Fruit fly (Drosophila melanogaster): ENCODE measurements around the gene Ir10a.

The Ir10a gene

dm6 chrX:11349780-11350179 lies 38.8 kb upstream of the Ir10a start, which contains the start of gene NdufV3:
Gene NdufV3, plus strand, starts transcription at chrX:11349998.
- TF ChIP-seq CG7101 (tag; optimal IDR thresholded peaks at IDR 0.05) (peak; percentile 69), tj (GFP tag; optimal IDR thresholded peaks at IDR 0.05) (no peak), CG1620 (GFP tag; optimal IDR thresholded peaks at IDR 0.05) (peak; percentile 61), Mnt (GFP tag; optimal IDR thresholded peaks at IDR 0.05) (peak; percentile 75), CG11617 (GFP tag; optimal IDR thresholded peaks at IDR 0.05) (no peak), ovo (GFP tag; optimal IDR thresholded peaks at IDR 0.05) (no peak), pad (GFP tag; optimal IDR thresholded peaks at IDR 0.05) (no peak), toe (GFP tag; optimal IDR thresholded peaks at IDR 0.05) (peak; percentile 37), Crg-1 (GFP tag; optimal IDR thresholded peaks at IDR 0.05) (peak; percentile 59), CG5204 (GFP tag; optimal IDR thresholded peaks at IDR 0.05) (peak; percentile 2), cic (GFP tag; optimal IDR thresholded peaks at IDR 0.05) (no peak), CG14711 (tag; optimal IDR thresholded peaks at IDR 0.05) (peak; percentile 66), bab1 (GFP tag; optimal IDR thresholded peaks at IDR 0.05) (peak; percentile 43), CG33017 (tag; optimal IDR thresholded peaks at IDR 0.05) (no peak)

DNA sequence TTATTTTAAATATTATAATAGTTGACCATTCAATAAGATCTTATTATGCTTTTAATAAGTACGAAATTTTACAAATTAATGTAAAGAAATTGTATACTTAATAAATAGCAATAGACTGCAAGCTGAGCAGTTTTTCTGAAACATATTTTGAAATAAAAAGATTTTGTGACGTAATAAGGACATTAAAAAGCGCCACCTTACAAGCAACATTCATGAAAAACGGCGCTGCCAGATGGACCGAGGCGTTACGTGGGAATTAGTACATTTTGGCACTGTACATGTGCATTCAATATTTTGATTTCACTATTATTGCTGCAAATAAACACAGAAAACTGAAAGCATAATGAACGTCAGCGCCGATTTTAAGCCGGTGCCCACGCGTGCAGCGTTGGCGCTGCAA lies 37.8 kb upstream of the Ir10a start, which contains the start of gene CG1738:
Gene CG1738 (plus strand): TSS at position 221 of the 400 bp plus-strand sequence.
- TF ChIP-seq CG11617 (GFP tag; optimal IDR thresholded peaks at IDR 0.05) (peak; percentile 9), CG5204 (GFP tag; optimal IDR thresholded peaks at IDR 0.05) (no peak), CG14711 (tag; optimal IDR thresholded peaks at IDR 0.05) (peak; percentile 55), CG7101 (tag; optimal IDR thresholded peaks at IDR 0.05) (peak; percentile 52), Mnt (GFP tag; optimal IDR thresholded peaks at IDR 0.05) (peak; percentile 95)

dm6 chrX:11347809-11348208 lies 36.8 kb upstream of the Ir10a start, which contains the start of the genes GCS1 and CG11756:
Gene GCS1, minus strand, starts transcription at chrX:11348001.
Gene CG11756, plus strand, starts transcription at chrX:11348120.
- TF ChIP-seq CG12768 (GFP tag; optimal IDR thresholded peaks at IDR 0.05) (no peak), ovo (GFP tag; optimal IDR thresholded peaks at IDR 0.05) (no peak), cic (GFP tag; optimal IDR thresholded peaks at IDR 0.05) (no peak), Mnt (GFP tag; optimal IDR thresholded peaks at IDR 0.05) (peak; percentile 19), tj (GFP tag; optimal IDR thresholded peaks at IDR 0.05) (no peak), toe (GFP tag; optimal IDR thresholded peaks at IDR 0.05) (no peak), pad (GFP tag; optimal IDR thresholded peaks at IDR 0.05) (no peak), CG14711 (tag; optimal IDR thresholded peaks at IDR 0.05) (no peak), CG7045 (GFP tag; optimal IDR thresholded peaks at IDR 0.05) (no peak), Clk (GFP tag; optimal IDR thresholded peaks at IDR 0.05) (no peak), CG5204 (GFP tag; optimal IDR thresholded peaks at IDR 0.05) (no peak), Crg-1 (GFP tag; optimal IDR thresholded peaks at IDR 0.05) (no peak), CG11617 (GFP tag; optimal IDR thresholded peaks at IDR 0.05) (peak; percentile 12), CG1620 (GFP tag; optimal IDR thresholded peaks at IDR 0.05) (peak; percentile 8), CG33017 (tag; optimal IDR thresholded peaks at IDR 0.05) (no peak), Hr96 (GFP tag; optimal IDR thresholded peaks at IDR 0.05) (no peak), kay (GFP tag; ENCODE audit: borderline replicate concordance) (no peak), CG7101 (tag; optimal IDR thresholded peaks at IDR 0.05) (no peak), bab1 (GFP tag; optimal IDR thresholded peaks at IDR 0.05) (peak; percentile 12), cnc (optimal IDR thresholded peaks at IDR 0.05) (no peak)

DNA sequence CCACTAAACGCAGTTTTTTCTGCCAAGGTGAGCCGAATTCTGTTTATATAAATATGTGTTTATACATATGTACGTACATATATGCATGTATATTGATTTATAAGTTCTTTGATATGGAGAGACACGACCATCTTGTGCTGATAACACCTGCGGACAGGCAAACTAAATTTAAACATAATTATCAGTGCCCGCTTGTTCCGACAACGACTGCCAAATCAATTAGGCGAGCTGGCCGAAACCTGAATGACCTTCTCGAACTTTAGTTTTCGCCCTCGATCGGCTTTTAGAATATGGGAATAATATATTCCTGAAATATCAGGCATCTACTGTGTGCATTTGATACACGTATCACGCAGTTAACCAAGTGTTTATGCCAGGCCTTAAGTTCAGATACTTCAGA lies 31.8 kb upstream of the Ir10a start:
- no peak for TF ChIP-seq CG7101 (tag; optimal IDR thresholded peaks at IDR 0.05)
- no peak for TF ChIP-seq pad (GFP tag; optimal IDR thresholded peaks at IDR 0.05)
- no peak for TF ChIP-seq bab1 (GFP tag; optimal IDR thresholded peaks at IDR 0.05)

- peak; percentile 8 for TF ChIP-seq CG7101 (tag; optimal IDR thresholded peaks at IDR 0.05)
- TF ChIP-seq toe (GFP tag; optimal IDR thresholded peaks at IDR 0.05), result no peak
- TF ChIP-seq kay (GFP tag; ENCODE audit: borderline replicate concordance), result no peak
Observed at dm6 chrX:11342168-11342567, 31.2 kb upstream of the Ir10a start.

DNA sequence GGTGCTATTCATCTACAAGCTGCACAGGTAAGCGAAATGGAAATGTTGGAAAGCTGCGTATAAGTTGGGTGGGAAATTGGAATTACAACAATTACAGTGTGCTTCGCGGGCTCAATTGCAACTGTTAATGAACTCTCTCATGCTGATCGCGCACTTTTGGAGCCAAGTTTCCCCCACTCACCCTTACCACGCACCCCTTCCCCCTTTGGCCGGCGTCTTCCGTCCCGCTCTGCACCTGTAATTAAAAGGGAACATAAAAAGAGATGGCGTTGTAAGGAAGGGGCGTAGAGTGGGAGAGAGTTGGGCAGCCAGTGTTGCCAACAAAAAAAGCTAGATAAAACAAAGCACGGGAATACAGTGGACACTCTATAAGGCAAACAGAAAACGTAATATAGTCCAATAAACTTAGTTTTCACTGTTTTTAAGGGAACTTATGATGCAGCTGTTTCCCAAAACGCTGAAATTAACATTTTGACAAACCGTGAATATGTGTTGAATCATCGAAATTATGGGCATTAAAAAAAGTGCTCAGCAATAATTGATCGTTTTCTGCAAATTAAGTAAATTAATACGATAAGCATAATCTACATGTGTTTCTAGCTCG lies 29.8 kb upstream of the Ir10a start:
- TF ChIP-seq Hr96 (GFP tag; optimal IDR thresholded peaks at IDR 0.05) (no peak), ovo (GFP tag; optimal IDR thresholded peaks at IDR 0.05) (peak; percentile 36), toe (GFP tag; optimal IDR thresholded peaks at IDR 0.05) (no peak), CG7045 (GFP tag; optimal IDR thresholded peaks at IDR 0.05) (peak; percentile 7), cic (GFP tag; optimal IDR thresholded peaks at IDR 0.05) (peak; percentile 16), bab1 (GFP tag; optimal IDR thresholded peaks at IDR 0.05) (no peak), CG12768 (GFP tag; optimal IDR thresholded peaks at IDR 0.05) (no peak), Clk (GFP tag; optimal IDR thresholded peaks at IDR 0.05) (no peak), CG33017 (tag; optimal IDR thresholded peaks at IDR 0.05) (no peak), CG11617 (GFP tag; optimal IDR thresholded peaks at IDR 0.05) (peak; percentile 34), cnc (optimal IDR thresholded peaks at IDR 0.05) (no peak), Mnt (GFP tag; optimal IDR thresholded peaks at IDR 0.05) (no peak), pad (GFP tag; optimal IDR thresholded peaks at IDR 0.05) (peak; percentile 97), tj (GFP tag; optimal IDR thresholded peaks at IDR 0.05) (peak; percentile 99), CG14711 (tag; optimal IDR thresholded peaks at IDR 0.05) (peak; percentile 9), CG5204 (GFP tag; optimal IDR thresholded peaks at IDR 0.05) (peak; percentile 44), kay (GFP tag; ENCODE audit: borderline replicate concordance) (no peak), CG1620 (GFP tag; optimal IDR thresholded peaks at IDR 0.05) (peak; percentile 29), CG7101 (tag; optimal IDR thresholded peaks at IDR 0.05) (peak; percentile 23), Crg-1 (GFP tag; optimal IDR thresholded peaks at IDR 0.05) (no peak)

All from whole organism, adult.